Fruit fly (Drosophila melanogaster) whole organism, embryonic: Measurements from ENCODE around the gene RpS17.
A peak's percentile ranks its signal among the peaks of the same experiment; 100 is the strongest.

Experiments
- BEAF-32 ChIP-seq: fragments of 200-800 bp; sonication (Bioruptor generic); optimal IDR thresholded peaks from 3 replicates; lab custom pipeline; 2017; ENCODE audit warnings: missing biosample characterization, missing genetic modification characterization, mild to moderate bottlenecking, moderate library complexity, missing genetic modification reagents
- Bdp1 ChIP-seq: fragments of 200-800 bp; sonication (Bioruptor generic); optimal IDR thresholded peaks from 3 replicates; lab custom pipeline; 2016; ENCODE audit warnings: missing biosample characterization, missing genetic modification characterization
- CG10267 ChIP-seq: fragments of 200-800 bp; sonication (Bioruptor generic); optimal IDR thresholded peaks from 2 replicates; lab custom pipeline; 2018; ENCODE audit warnings: missing biosample characterization, mild to moderate bottlenecking, missing genetic modification characterization, moderate library complexity
- CG11560 ChIP-seq: fragments of 200-800 bp; sonication (Bioruptor generic); IDR thresholded peaks from 3 replicates; pipeline ENCODE4 v1.3.6; 2022; ENCODE audit warnings: missing biosample characterization, missing genetic modification characterization
- CG12744 ChIP-seq: fragments of 200-800 bp; sonication (Bioruptor generic); optimal IDR thresholded peaks from 2 replicates; lab custom pipeline; 2016; ENCODE audit warnings: missing biosample characterization, missing genetic modification characterization
- CG13775 ChIP-seq: fragments of 200-800 bp; sonication (Bioruptor generic); optimal IDR thresholded peaks from 3 replicates; lab custom pipeline; 2017; ENCODE audit warnings: missing biosample characterization, mild to moderate bottlenecking, missing genetic modification characterization
- CG15011 ChIP-seq: fragments of 200-800 bp; sonication (Bioruptor generic); optimal IDR thresholded peaks from 3 replicates; lab custom pipeline; 2018; ENCODE audit warnings: missing biosample characterization, mild to moderate bottlenecking, missing genetic modification characterization
- CG15073 ChIP-seq: fragments of 200-800 bp; sonication (Bioruptor generic); optimal IDR thresholded peaks from 2 replicates; lab custom pipeline; 2016; ENCODE audit warnings: missing biosample characterization, missing genetic modification characterization
- CG18262 ChIP-seq: fragments of 200-800 bp; optimal IDR thresholded peaks from 3 replicates; lab custom pipeline; 2019; ENCODE audit warnings: missing biosample characterization, mild to moderate bottlenecking, missing genetic modification characterization, moderate library complexity
- CG30020 ChIP-seq: fragments of 200-800 bp; optimal IDR thresholded peaks from 2 replicates; lab custom pipeline; 2019; ENCODE audit warnings: missing biosample characterization, mild to moderate bottlenecking, missing genetic modification characterization, moderate library complexity
- CG31388 ChIP-seq: fragments of 200-800 bp; sonication (Bioruptor generic); optimal IDR thresholded peaks from 2 replicates; lab custom pipeline; 2016; ENCODE audit warnings: missing biosample characterization, missing genetic modification characterization
- CG3995 ChIP-seq: fragments of 200-800 bp; sonication (Bioruptor generic); optimal IDR thresholded peaks from 3 replicates; lab custom pipeline; 2016; ENCODE audit warnings: missing biosample characterization, missing genetic modification characterization
- CG4404 ChIP-seq: fragments of 200-800 bp; sonication (Bioruptor generic); IDR thresholded peaks from 2 replicates; pipeline ENCODE4 v1.3.6; 2022; ENCODE audit warnings: missing biosample characterization, missing genetic modification characterization
- CG6175 ChIP-seq: fragments of 200-800 bp; sonication (Bioruptor generic); IDR thresholded peaks from 3 replicates; pipeline ENCODE4 v1.3.6; 2022; ENCODE audit warnings: missing biosample characterization, missing genetic modification characterization
- CG6654 ChIP-seq: fragments of 200-800 bp; sonication (Bioruptor generic); optimal IDR thresholded peaks from 2 replicates; lab custom pipeline; 2017; ENCODE audit warnings: missing biosample characterization, mild to moderate bottlenecking, missing genetic modification characterization
- CG8478 ChIP-seq: fragments of >200 bp; optimal IDR thresholded peaks from 2 replicates; lab custom pipeline; 2018
- CG9797 ChIP-seq: fragments of 200-800 bp; sonication (Bioruptor generic); optimal IDR thresholded peaks from 3 replicates; lab custom pipeline; 2018; ENCODE audit warnings: missing biosample characterization, mild to moderate bottlenecking, missing genetic modification characterization
- CG9876 ChIP-seq: fragments of 200-800 bp; sonication (Bioruptor generic); optimal IDR thresholded peaks from 2 replicates; lab custom pipeline; 2016; ENCODE audit warnings: missing biosample characterization, missing genetic modification characterization
- CkIIα-i1 ChIP-seq: fragments of 200-800 bp; sonication (Bioruptor generic); IDR thresholded peaks from 2 replicates; pipeline ENCODE4 v1.3.6; 2022; ENCODE audit warnings: missing biosample characterization, missing genetic modification characterization
- CoRest ChIP-seq: fragments of 200-800 bp; sonication (Bioruptor generic); optimal IDR thresholded peaks from 3 replicates; lab custom pipeline; 2018; ENCODE audit warnings: missing biosample characterization, mild to moderate bottlenecking, missing genetic modification characterization, moderate library complexity
- D19A ChIP-seq: fragments of 200-800 bp; optimal IDR thresholded peaks from 3 replicates; lab custom pipeline; 2019; ENCODE audit warnings: missing biosample characterization, mild to moderate bottlenecking, missing genetic modification characterization, moderate library complexity
- Dip2 ChIP-seq: fragments of 200-800 bp; sonication (Bioruptor generic); IDR thresholded peaks from 2 replicates; pipeline ENCODE4 v1.3.6; 2022; ENCODE audit warnings: missing biosample characterization, missing genetic modification characterization
- Dip3 ChIP-seq: fragments of 200-800 bp; sonication (Bioruptor generic); optimal IDR thresholded peaks from 3 replicates; lab custom pipeline; 2016; ENCODE audit warnings: missing biosample characterization, missing genetic modification characterization
- Fer3 ChIP-seq: fragments of 200-800 bp; sonication (Bioruptor generic); optimal IDR thresholded peaks from 2 replicates; lab custom pipeline; 2018; ENCODE audit warnings: missing biosample characterization, mild to moderate bottlenecking, missing genetic modification characterization, moderate library complexity
- H2.0 ChIP-seq: fragments of 200-800 bp; sonication (Bioruptor generic); IDR thresholded peaks from 2 replicates; pipeline ENCODE4 v1.3.6; 2022; ENCODE audit warnings: missing biosample characterization, missing genetic modification characterization
- HLH54F ChIP-seq: fragments of 200-800 bp; sonication (Bioruptor generic); optimal IDR thresholded peaks from 3 replicates; lab custom pipeline; 2016; ENCODE audit warnings: missing biosample characterization, missing genetic modification characterization
- Lpt ChIP-seq: fragments of >200 bp; optimal IDR thresholded peaks from 2 replicates; lab custom pipeline; 2018; ENCODE audit warnings: missing biosample characterization, missing genetic modification characterization
- Med ChIP-seq: fragments of 200-800 bp; sonication (Bioruptor generic); peaks from one replicate; lab custom pipeline; 2016; ENCODE audit warnings: missing biosample characterization, missing genetic modification characterization, mild to moderate bottlenecking, inconsistent platforms, moderate library complexity
- Opbp ChIP-seq: fragments of 200-800 bp; sonication (Bioruptor generic); IDR thresholded peaks from 3 replicates; pipeline ENCODE4 v1.3.6; 2022; ENCODE audit warnings: missing biosample characterization, missing genetic modification characterization; ENCODE audit not compliant: partially characterized antibody
- Vsx1 ChIP-seq: fragments of 200-800 bp; sonication (Bioruptor generic); optimal IDR thresholded peaks from 2 replicates; lab custom pipeline; 2017; ENCODE audit warnings: missing biosample characterization, mild to moderate bottlenecking, missing genetic modification characterization, missing genetic modification reagents
- Xbp1 ChIP-seq: fragments of 200-800 bp; sonication (Bioruptor generic); optimal IDR thresholded peaks from 3 replicates; lab custom pipeline; 2016; ENCODE audit warnings: missing biosample characterization, mild to moderate bottlenecking, missing genetic modification characterization
- abd-A ChIP-seq: fragments of 200-800 bp; sonication (Bioruptor generic); optimal IDR thresholded peaks from 3 replicates; lab custom pipeline; 2019; ENCODE audit warnings: missing biosample characterization, mild to moderate bottlenecking, missing genetic modification characterization, moderate library complexity
- bbx ChIP-seq: fragments of 200-800 bp; sonication (Bioruptor generic); IDR thresholded peaks from 2 replicates; pipeline ENCODE4 v1.3.6; 2022; ENCODE audit warnings: missing biosample characterization, missing genetic modification characterization; ENCODE audit not compliant: partially characterized antibody
- caup ChIP-seq: fragments of 200-800 bp; sonication (Bioruptor generic); optimal IDR thresholded peaks from 3 replicates; lab custom pipeline; 2017; ENCODE audit warnings: missing biosample characterization, mild to moderate bottlenecking, missing genetic modification characterization, moderate library complexity; ENCODE audit not compliant: severe bottlenecking
- da ChIP-seq: fragments of 200-800 bp; sonication (Bioruptor generic); optimal IDR thresholded peaks from 2 replicates; lab custom pipeline; 2016; ENCODE audit warnings: missing biosample characterization, missing genetic modification characterization
- ems ChIP-seq: fragments of 200-800 bp; sonication (Bioruptor generic); optimal IDR thresholded peaks from 3 replicates; lab custom pipeline; 2016; ENCODE audit warnings: missing biosample characterization, missing genetic modification characterization
- eve ChIP-seq, 2 experiments: fragments of >200 bp; optimal IDR thresholded peaks; 2 replicates each; lab custom pipeline; 2017; ENCODE audit warnings: missing biosample characterization in 2 of 2, missing genetic modification characterization in 2 of 2
- fd3F ChIP-seq: fragments of 200-800 bp; sonication (Bioruptor generic); optimal IDR thresholded peaks from 2 replicates; lab custom pipeline; 2018; ENCODE audit warnings: missing biosample characterization, mild to moderate bottlenecking, missing genetic modification characterization, moderate library complexity
- ftz-f1 ChIP-seq: fragments of 200-800 bp; sonication (Bioruptor generic); optimal IDR thresholded peaks from 2 replicates; lab custom pipeline; 2016; ENCODE audit warnings: missing biosample characterization, missing genetic modification characterization
- gfzf ChIP-seq: fragments of 200-800 bp; sonication (Bioruptor generic); optimal IDR thresholded peaks from 2 replicates; lab custom pipeline; 2016; ENCODE audit warnings: missing biosample characterization, mild to moderate bottlenecking, missing genetic modification characterization, moderate library complexity
- her ChIP-seq: fragments of 200-800 bp; sonication (Bioruptor generic); optimal IDR thresholded peaks from 2 replicates; lab custom pipeline; 2016; ENCODE audit warnings: missing biosample characterization, missing genetic modification characterization
- jigr1 ChIP-seq: fragments of 200-800 bp; sonication (Bioruptor generic); IDR thresholded peaks from 3 replicates; pipeline ENCODE4 v1.3.6; 2022; ENCODE audit warnings: missing biosample characterization, missing genetic modification characterization
- nau ChIP-seq: fragments of 200-800 bp; sonication (Bioruptor generic); optimal IDR thresholded peaks from 3 replicates; lab custom pipeline; 2017; ENCODE audit warnings: missing biosample characterization, mild to moderate bottlenecking, missing genetic modification characterization, missing genetic modification reagents
- nerfin-2 ChIP-seq: fragments of 200-800 bp; sonication (Bioruptor generic); IDR thresholded peaks from 2 replicates; pipeline ENCODE4 v1.3.6; 2022; ENCODE audit warnings: missing biosample characterization, missing genetic modification characterization; ENCODE audit not compliant: partially characterized antibody
- phol ChIP-seq: fragments of 200-800 bp; sonication (Bioruptor generic); optimal IDR thresholded peaks from 3 replicates; lab custom pipeline; 2018; ENCODE audit warnings: missing biosample characterization, mild to moderate bottlenecking, missing genetic modification characterization, moderate library complexity
- pita ChIP-seq: fragments of 200-800 bp; sonication (Bioruptor generic); optimal IDR thresholded peaks from 2 replicates; lab custom pipeline; 2017; ENCODE audit warnings: missing biosample characterization, mild to moderate bottlenecking, missing genetic modification characterization
- pros ChIP-seq: fragments of 200-800 bp; sonication (Bioruptor generic); optimal IDR thresholded peaks from 3 replicates; lab custom pipeline; 2019; ENCODE audit warnings: missing biosample characterization, mild to moderate bottlenecking, missing genetic modification characterization, moderate library complexity
- seq ChIP-seq: fragments of 200-800 bp; sonication (Bioruptor generic); IDR thresholded peaks from 2 replicates; pipeline ENCODE4 v1.3.6; 2022; ENCODE audit warnings: missing biosample characterization, missing genetic modification characterization
- sug ChIP-seq: fragments of 200-800 bp; optimal IDR thresholded peaks from 2 replicates; lab custom pipeline; 2019; ENCODE audit warnings: missing biosample characterization, mild to moderate bottlenecking, missing genetic modification characterization, moderate library complexity

The RpS17 gene

dm6 chr3L:9422636-9423419 lies 6.8 kb downstream of the RpS17 start, which contains the start of gene aay (continued):
- TF ChIP-seq CG31388, result peak; percentile 96
- no peak for TF ChIP-seq CG8478 (lab: Kevin White, UChicago)
- TF ChIP-seq ems (GFP tag; lab: Kevin White, UChicago), result peak; percentile 98
- peak; percentile 98 for TF ChIP-seq fd3F (GFP tag; lab: Kevin White, UChicago)
- TF ChIP-seq bbx (GFP tag; lab: Robert Waterston, UW), result 0 out of 2 replicates have a peak, but pooled peaks have one; percentile 40
- peak; percentile 99 for TF ChIP-seq Xbp1
- peak; percentile 99 for TF ChIP-seq CG13775 (GFP tag; lab: Kevin White, UChicago)
- TF ChIP-seq da (GFP tag; lab: Kevin White, UChicago), result peak; percentile 94
- TF ChIP-seq abd-A (tag; lab: Kevin White, UChicago), result peak; percentile 94
- peak; percentile 91 for TF ChIP-seq CG11560 (tag; lab: Robert Waterston, UW)
- peak; percentile 22 for TF ChIP-seq BEAF-32 (GFP tag; lab: Kevin White, UChicago)
- TF ChIP-seq Med (GFP tag; lab: Kevin White, UChicago), result peak; percentile 100
- TF ChIP-seq CG18262 (tag; lab: Kevin White, UChicago), result peak; percentile 100
- no peak for TF ChIP-seq Opbp (GFP tag; lab: Robert Waterston, UW)
- peak; percentile 91 for TF ChIP-seq CG9876 (GFP tag; lab: Kevin White, UChicago)
- peak; percentile 88 for TF ChIP-seq CG15073 (GFP tag; lab: Kevin White, UChicago)
- peak; percentile 88 for TF ChIP-seq her (GFP tag; lab: Kevin White, UChicago)
- TF ChIP-seq CG9797, result peak; percentile 51
- TF ChIP-seq caup (GFP tag; lab: Kevin White, UChicago), result peak; percentile 99
- no peak for TF ChIP-seq nerfin-2 (GFP tag; lab: Robert Waterston, UW)
- TF ChIP-seq CG15011 (GFP tag; lab: Kevin White, UChicago), result peak; percentile 98
- peak; percentile 95 for TF ChIP-seq CG6175 (GFP tag; lab: Robert Waterston, UW)
- TF ChIP-seq eve (GFP tag; optimal IDR thresholded peaks at IDR 0.05; lab: Kevin White, UChicago), result peak; percentile 88 to 99
- peak; percentile 98 for TF ChIP-seq CG4404 (GFP tag; lab: Robert Waterston, UW)
- TF ChIP-seq H2.0 (GFP tag; lab: Robert Waterston, UW), result peak; percentile 97
- TF ChIP-seq CkIIα-i1, result peak; percentile 91
- peak; percentile 99 for TF ChIP-seq CG10267 (tag; lab: Kevin White, UChicago)
- TF ChIP-seq nau, result peak; percentile 98
- TF ChIP-seq CoRest (tag; lab: Kevin White, UChicago), result peak; percentile 99
- TF ChIP-seq D19A (tag; lab: Kevin White, UChicago), result peak; percentile 99
- TF ChIP-seq ftz-f1, result peak; percentile 83
- peak; percentile 89 for TF ChIP-seq CG30020
- peak; percentile 94 for TF ChIP-seq Bdp1 (GFP tag; lab: Kevin White, UChicago)
- peak; percentile 82 for TF ChIP-seq CG3995 (GFP tag; lab: Kevin White, UChicago)
- no peak for TF ChIP-seq Lpt (GFP tag; lab: Kevin White, UChicago)
- TF ChIP-seq Fer3 (tag; lab: Kevin White, UChicago), result peak; percentile 99
- TF ChIP-seq jigr1 (GFP tag; lab: Robert Waterston, UW), result peak; percentile 95
- TF ChIP-seq CG12744 (GFP tag; lab: Kevin White, UChicago), result peak; percentile 98
- peak; percentile 98 for TF ChIP-seq HLH54F
- TF ChIP-seq Dip2 (GFP tag; lab: Robert Waterston, UW), result peak; percentile 42; the same call in 1 of the 2 replicates
- TF ChIP-seq pros (GFP tag; lab: Kevin White, UChicago), result peak; percentile 87
- peak; percentile 98 for TF ChIP-seq sug
- TF ChIP-seq Vsx1 (GFP tag; lab: Kevin White, UChicago), result peak; percentile 97
- TF ChIP-seq pita, result no peak
- TF ChIP-seq gfzf, result peak; percentile 29
- peak; percentile 98 for TF ChIP-seq seq
- TF ChIP-seq CG6654 (GFP tag; lab: Kevin White, UChicago), result peak; percentile 91
- TF ChIP-seq Dip3, result peak; percentile 98
- peak; percentile 99 for TF ChIP-seq phol (tag; lab: Kevin White, UChicago)
